Fruit fly (Drosophila melanogaster) whole organism, embryonic: Measurements from ENCODE around the gene amn.

Experiments used
- B-H2 ChIP-seq: fragments of 200-800 bp; sonication (Bioruptor generic); optimal IDR thresholded peaks from 2 replicates; lab custom pipeline; 2018; ENCODE audit warnings: missing biosample characterization, mild to moderate bottlenecking, missing genetic modification characterization
- C15 ChIP-seq: fragments of 200-800 bp; sonication (Bioruptor generic); IDR thresholded peaks from 3 replicates; pipeline ENCODE4 v1.3.6; 2022; ENCODE audit warnings: missing biosample characterization, missing genetic modification characterization
- CG10959 ChIP-seq: fragments of 200-800 bp; sonication (Bioruptor generic); IDR thresholded peaks from 2 replicates; pipeline ENCODE4 v1.3.6; 2022; ENCODE audit warnings: missing biosample characterization, missing genetic modification characterization
- CG12769 ChIP-seq: fragments of 200-800 bp; sonication (Bioruptor generic); optimal IDR thresholded peaks from 2 replicates; lab custom pipeline; 2019; ENCODE audit warnings: missing biosample characterization, mild to moderate bottlenecking, missing genetic modification characterization, moderate library complexity
- CG1529 ChIP-seq: fragments of 200-800 bp; sonication (Bioruptor generic); optimal IDR thresholded peaks from 3 replicates; lab custom pipeline; 2018; ENCODE audit warnings: missing biosample characterization, missing genetic modification characterization
- CG15696 ChIP-seq: fragments of 200-800 bp; sonication (Bioruptor generic); optimal IDR thresholded peaks from 2 replicates; lab custom pipeline; 2019; ENCODE audit warnings: missing biosample characterization, mild to moderate bottlenecking, missing genetic modification characterization, moderate library complexity
- CG16779 ChIP-seq: fragments of 200-800 bp; sonication (Bioruptor generic); IDR thresholded peaks from 2 replicates; pipeline ENCODE4 v1.3.6; 2022; ENCODE audit warnings: missing biosample characterization, missing genetic modification characterization
- CG16813 ChIP-seq: fragments of 200-800 bp; sonication (Bioruptor generic); IDR thresholded peaks from 3 replicates; pipeline ENCODE4 v1.3.6; 2022; ENCODE audit warnings: missing biosample characterization, missing genetic modification characterization; ENCODE audit not compliant: partially characterized antibody
- CG17361 ChIP-seq: fragments of 200-800 bp; sonication (Bioruptor generic); IDR thresholded peaks from 3 replicates; pipeline ENCODE4 v1.3.6; 2022; ENCODE audit warnings: missing biosample characterization, missing genetic modification characterization
- CG1792 ChIP-seq: fragments of 200-800 bp; sonication (Bioruptor generic); optimal IDR thresholded peaks from 2 replicates; lab custom pipeline; 2016; ENCODE audit warnings: missing biosample characterization, missing genetic modification characterization
- CG18476 ChIP-seq: fragments of 200-800 bp; sonication (Bioruptor generic); optimal IDR thresholded peaks from 2 replicates; lab custom pipeline; 2016; ENCODE audit warnings: missing biosample characterization, mild to moderate bottlenecking, missing genetic modification characterization
- CG3065 ChIP-seq: fragments of 200-800 bp; sonication (Bioruptor generic); optimal IDR thresholded peaks from 2 replicates; lab custom pipeline; 2016; ENCODE audit warnings: missing biosample characterization, missing genetic modification characterization
- CG31224 ChIP-seq: fragments of 200-800 bp; sonication (Bioruptor generic); IDR thresholded peaks from 2 replicates; pipeline ENCODE4 v1.3.6; 2022; ENCODE audit warnings: missing biosample characterization, missing genetic modification characterization
- CG3163 ChIP-seq: fragments of 200-800 bp; sonication (Bioruptor generic); optimal IDR thresholded peaks from 3 replicates; lab custom pipeline; 2016; ENCODE audit warnings: missing biosample characterization, missing genetic modification characterization
- CG34224 ChIP-seq: fragments of 200-800 bp; sonication (Bioruptor generic); IDR thresholded peaks from 3 replicates; pipeline ENCODE4 v1.3.6; 2022; ENCODE audit warnings: missing biosample characterization, missing genetic modification characterization; ENCODE audit not compliant: partially characterized antibody
- CG4707 ChIP-seq: fragments of 200-800 bp; sonication (Bioruptor generic); optimal IDR thresholded peaks from 2 replicates; lab custom pipeline; 2018; ENCODE audit warnings: missing biosample characterization, mild to moderate bottlenecking, missing genetic modification characterization, moderate library complexity
- CG5180 ChIP-seq: fragments of 200-800 bp; sonication (Bioruptor generic); optimal IDR thresholded peaks from 3 replicates; lab custom pipeline; 2017; ENCODE audit warnings: missing biosample characterization, missing genetic modification characterization, mild to moderate bottlenecking, moderate library complexity, missing genetic modification reagents
- CG6254 ChIP-seq: fragments of 200-800 bp; sonication (Bioruptor generic); optimal IDR thresholded peaks from 3 replicates; lab custom pipeline; 2017; ENCODE audit warnings: mild to moderate bottlenecking, missing biosample characterization, missing genetic modification reagents, missing genetic modification characterization
- CG6854 ChIP-seq: fragments of 200-800 bp; sonication (Bioruptor generic); optimal IDR thresholded peaks from 3 replicates; lab custom pipeline; 2017; ENCODE audit warnings: missing biosample characterization, mild to moderate bottlenecking, missing genetic modification characterization
- CG8281 ChIP-seq: fragments of 200-800 bp; sonication (Bioruptor generic); optimal IDR thresholded peaks from 2 replicates; lab custom pipeline; 2018; ENCODE audit warnings: missing biosample characterization, mild to moderate bottlenecking, missing genetic modification characterization, moderate library complexity
- CG8924 ChIP-seq: fragments of 200-800 bp; optimal IDR thresholded peaks from 3 replicates; lab custom pipeline; 2019; ENCODE audit warnings: missing biosample characterization, mild to moderate bottlenecking, missing genetic modification characterization, moderate library complexity
- CTCF ChIP-seq: fragments of 200-800 bp; sonication (Bioruptor generic); optimal IDR thresholded peaks from 2 replicates; lab custom pipeline; 2017; ENCODE audit warnings: missing biosample characterization, mild to moderate bottlenecking, missing genetic modification characterization, moderate library complexity
- Camta ChIP-seq: fragments of 200-800 bp; sonication (Bioruptor generic); optimal IDR thresholded peaks from 2 replicates; lab custom pipeline; 2016; ENCODE audit warnings: missing biosample characterization, missing genetic modification characterization
- CoRest ChIP-seq: fragments of 200-800 bp; sonication (Bioruptor generic); optimal IDR thresholded peaks from 3 replicates; lab custom pipeline; 2018; ENCODE audit warnings: missing biosample characterization, mild to moderate bottlenecking, missing genetic modification characterization, moderate library complexity
- E2f1 ChIP-seq: fragments of 200-800 bp; sonication (Bioruptor generic); IDR thresholded peaks from 2 replicates; pipeline ENCODE4 v1.3.6; 2022; ENCODE audit warnings: missing biosample characterization, missing genetic modification characterization
- H2.0 ChIP-seq: fragments of 200-800 bp; sonication (Bioruptor generic); IDR thresholded peaks from 2 replicates; pipeline ENCODE4 v1.3.6; 2022; ENCODE audit warnings: missing biosample characterization, missing genetic modification characterization
- Jarid2 ChIP-seq: fragments of 200-800 bp; sonication (Bioruptor generic); optimal IDR thresholded peaks from 3 replicates; lab custom pipeline; 2017; ENCODE audit warnings: mild to moderate bottlenecking, missing biosample characterization, missing genetic modification reagents, missing genetic modification characterization
- MBD-R2 ChIP-seq: fragments of 200-800 bp; sonication (Bioruptor generic); IDR thresholded peaks from 2 replicates; pipeline ENCODE4 v1.3.6; 2022; ENCODE audit warnings: missing biosample characterization, missing genetic modification characterization
- MESR4 ChIP-seq: fragments of 200-800 bp; sonication (Bioruptor generic); optimal IDR thresholded peaks from 2 replicates; lab custom pipeline; 2018; ENCODE audit warnings: missing biosample characterization, mild to moderate bottlenecking, missing genetic modification characterization, moderate library complexity
- Nf-YA ChIP-seq: fragments of 200-800 bp; sonication (Bioruptor generic); IDR thresholded peaks from 2 replicates; pipeline ENCODE4 v1.3.6; 2022; ENCODE audit warnings: missing biosample characterization, missing genetic modification characterization
- Ptx1 ChIP-seq: fragments of 200-800 bp; sonication (Bioruptor generic); IDR thresholded peaks from 2 replicates; pipeline ENCODE4 v1.3.6; 2022; ENCODE audit warnings: missing biosample characterization, missing genetic modification characterization
- Rfx ChIP-seq: fragments of 200-800 bp; sonication (Bioruptor generic); IDR thresholded peaks from 2 replicates; pipeline ENCODE4 v1.3.6; 2022; ENCODE audit warnings: missing biosample characterization, missing genetic modification characterization
- Side ChIP-seq: fragments of 200-800 bp; sonication (Bioruptor generic); optimal IDR thresholded peaks from 2 replicates; lab custom pipeline; 2016; ENCODE audit warnings: missing biosample characterization, missing genetic modification characterization
- Six4 ChIP-seq: fragments of 200-800 bp; sonication (Bioruptor generic); optimal IDR thresholded peaks from 2 replicates; lab custom pipeline; 2016; ENCODE audit warnings: missing biosample characterization, missing genetic modification characterization
- YL-1 ChIP-seq: fragments of 200-800 bp; sonication (Bioruptor generic); optimal IDR thresholded peaks from 3 replicates; lab custom pipeline; 2017; ENCODE audit warnings: missing biosample characterization, mild to moderate bottlenecking, missing genetic modification characterization
- bbx ChIP-seq: fragments of 200-800 bp; sonication (Bioruptor generic); IDR thresholded peaks from 2 replicates; pipeline ENCODE4 v1.3.6; 2022; ENCODE audit warnings: missing biosample characterization, missing genetic modification characterization; ENCODE audit not compliant: partially characterized antibody
- cato ChIP-seq: fragments of 200-800 bp; sonication (Bioruptor generic); optimal IDR thresholded peaks from 2 replicates; lab custom pipeline; 2016; ENCODE audit warnings: missing biosample characterization, missing genetic modification characterization, borderline replicate concordance
- crol ChIP-seq: fragments of 200-800 bp; sonication (Bioruptor generic); IDR thresholded peaks from 2 replicates; pipeline ENCODE4 v1.3.6; 2022; ENCODE audit warnings: missing biosample characterization, missing genetic modification characterization
- exex ChIP-seq: fragments of 200-800 bp; sonication (Bioruptor generic); optimal IDR thresholded peaks from 4 replicates; lab custom pipeline; 2018; ENCODE audit warnings: missing biosample characterization, mild to moderate bottlenecking, missing genetic modification characterization, moderate library complexity
- gcm ChIP-seq: fragments of 200-800 bp; sonication (Bioruptor generic); optimal IDR thresholded peaks from 2 replicates; lab custom pipeline; 2019; ENCODE audit warnings: missing biosample characterization, mild to moderate bottlenecking, missing genetic modification characterization, moderate library complexity
- gem ChIP-seq: fragments of 200-800 bp; sonication (Bioruptor generic); optimal IDR thresholded peaks from 2 replicates; lab custom pipeline; 2019; ENCODE audit warnings: missing biosample characterization, mild to moderate bottlenecking, missing genetic modification characterization, moderate library complexity
- gro ChIP-seq: fragments of 200-800 bp; sonication (Bioruptor generic); optimal IDR thresholded peaks from 2 replicates; lab custom pipeline; 2016; ENCODE audit warnings: missing biosample characterization, missing genetic modification characterization
- gsb ChIP-seq: fragments of 200-800 bp; sonication (Bioruptor generic); IDR thresholded peaks from 2 replicates; pipeline ENCODE4 v1.3.6; 2022; ENCODE audit warnings: missing biosample characterization, missing genetic modification characterization
- gt ChIP-seq: fragments of 200-800 bp; sonication (Bioruptor generic); IDR thresholded peaks from 2 replicates; pipeline ENCODE4 v1.3.6; 2022; ENCODE audit warnings: missing biosample characterization, missing genetic modification characterization
- nau ChIP-seq: fragments of 200-800 bp; sonication (Bioruptor generic); optimal IDR thresholded peaks from 3 replicates; lab custom pipeline; 2017; ENCODE audit warnings: missing biosample characterization, mild to moderate bottlenecking, missing genetic modification characterization, missing genetic modification reagents
- pita ChIP-seq: fragments of 200-800 bp; sonication (Bioruptor generic); optimal IDR thresholded peaks from 2 replicates; lab custom pipeline; 2017; ENCODE audit warnings: missing biosample characterization, mild to moderate bottlenecking, missing genetic modification characterization
- pros ChIP-seq: fragments of 200-800 bp; sonication (Bioruptor generic); optimal IDR thresholded peaks from 3 replicates; lab custom pipeline; 2019; ENCODE audit warnings: missing biosample characterization, mild to moderate bottlenecking, missing genetic modification characterization, moderate library complexity
- psq ChIP-seq: fragments of 200-800 bp; sonication (Bioruptor generic); optimal IDR thresholded peaks from 2 replicates; lab custom pipeline; 2017; ENCODE audit warnings: missing biosample characterization, missing genetic modification characterization
- sqz ChIP-seq: fragments of 200-800 bp; sonication (Bioruptor generic); optimal IDR thresholded peaks from 3 replicates; lab custom pipeline; 2018; ENCODE audit warnings: missing biosample characterization, mild to moderate bottlenecking, missing genetic modification characterization
- toy ChIP-seq: fragments of 200-800 bp; sonication (Bioruptor generic); IDR thresholded peaks from 2 replicates; pipeline ENCODE4 v1.3.6; 2022; ENCODE audit warnings: missing biosample characterization, missing genetic modification characterization

amn gene

DNA sequence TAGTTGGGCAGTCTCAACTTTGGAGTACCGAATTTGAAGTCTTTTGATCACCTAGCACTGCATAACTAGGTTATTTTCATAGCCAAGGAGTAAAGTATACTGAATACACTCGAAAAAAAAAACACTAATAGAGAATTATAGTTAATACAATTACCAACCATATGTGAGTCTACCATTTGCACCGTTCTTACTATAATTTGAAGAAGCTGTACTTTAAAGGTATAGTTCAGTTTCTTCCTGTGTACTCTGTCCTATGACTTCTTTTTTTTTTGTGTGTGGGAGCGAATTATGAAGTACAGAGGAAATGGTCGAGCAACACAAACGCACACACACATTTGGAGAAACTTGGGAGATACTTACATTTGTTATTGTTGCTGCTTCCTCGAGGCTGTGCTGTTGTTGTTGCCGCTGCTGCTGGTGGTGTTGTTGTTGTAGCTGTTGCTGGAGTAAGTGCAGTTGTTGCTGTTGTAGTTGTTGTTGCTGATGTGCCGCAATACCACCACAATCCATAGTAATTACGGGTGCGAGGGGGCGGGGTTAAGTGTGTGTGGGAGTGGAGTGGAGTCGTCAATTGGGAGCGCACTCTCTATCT lies 39.3 kb downstream of the amn start (continued):
- TF ChIP-seq cato (GFP tag; lab: Kevin White, UChicago), result peak; percentile 87
- peak; percentile 62 for TF ChIP-seq psq
- TF ChIP-seq pros (GFP tag; lab: Kevin White, UChicago), result no peak
- TF ChIP-seq H2.0 (GFP tag; lab: Robert Waterston, UW), result peak; percentile 85
- peak; percentile 68 for TF ChIP-seq CG8924 (tag; lab: Kevin White, UChicago)
- peak; percentile 90 for TF ChIP-seq CG3065
- TF ChIP-seq CG18476 (GFP tag; lab: Kevin White, UChicago), result peak; percentile 76
- peak; percentile 92 for TF ChIP-seq Six4 (GFP tag; lab: Kevin White, UChicago)
- peak; percentile 76 for TF ChIP-seq CG1792 (GFP tag; lab: Kevin White, UChicago)
- peak; percentile 54 for TF ChIP-seq YL-1 (GFP tag; lab: Kevin White, UChicago)
- peak; percentile 92 for TF ChIP-seq CG15696 (tag; lab: Kevin White, UChicago)
- TF ChIP-seq CG6854 (GFP tag; lab: Kevin White, UChicago), result peak; percentile 51
- no peak for TF ChIP-seq CG16813 (GFP tag; lab: Robert Waterston, UW)
- peak; percentile 34 for TF ChIP-seq MESR4 (GFP tag; lab: Kevin White, UChicago)
- TF ChIP-seq CG1529, result peak; percentile 88
- TF ChIP-seq Jarid2 (GFP tag; lab: Kevin White, UChicago), result peak; percentile 47
- TF ChIP-seq MBD-R2 (GFP tag; lab: Robert Waterston, UW), result peak; percentile 31; the same call in 1 of the 2 replicates
- peak; percentile 45 for TF ChIP-seq gro (GFP tag; lab: Kevin White, UChicago)
- TF ChIP-seq gcm (GFP tag; lab: Kevin White, UChicago), result peak; percentile 91
- peak; percentile 74 for TF ChIP-seq CG3163 (GFP tag; lab: Kevin White, UChicago)
- TF ChIP-seq B-H2 (GFP tag; lab: Kevin White, UChicago), result no peak
- peak; percentile 86 for TF ChIP-seq CG4707 (GFP tag; lab: Kevin White, UChicago)
- TF ChIP-seq C15 (GFP tag; lab: Robert Waterston, UW), result no peak; the same call in 2 of the 3 replicates
- peak; percentile 64 for TF ChIP-seq CG31224 (GFP tag; lab: Robert Waterston, UW)
- peak; percentile 91 for TF ChIP-seq Camta (GFP tag; lab: Kevin White, UChicago)
- TF ChIP-seq bbx (GFP tag; lab: Robert Waterston, UW), result no peak
- TF ChIP-seq CG6254 (GFP tag; lab: Kevin White, UChicago), result peak; percentile 90
- peak; percentile 87 for TF ChIP-seq Side (GFP tag; lab: Kevin White, UChicago)
- TF ChIP-seq crol (GFP tag; lab: Robert Waterston, UW), result peak; percentile 64
- peak; percentile 70 for TF ChIP-seq CG8281
- TF ChIP-seq Nf-YA (GFP tag; lab: Robert Waterston, UW), result peak; percentile 71
- peak; percentile 88 for TF ChIP-seq E2f1 (GFP tag; lab: Robert Waterston, UW)
- no peak for TF ChIP-seq nau
- TF ChIP-seq CG34224, result no peak
- TF ChIP-seq Ptx1 (GFP tag; lab: Robert Waterston, UW), result peak; percentile 86
- no peak for TF ChIP-seq pita (GFP tag; lab: Kevin White, UChicago)
- no peak for TF ChIP-seq CG12769 (tag; lab: Kevin White, UChicago)
- peak; percentile 89 for TF ChIP-seq CoRest (tag; lab: Kevin White, UChicago)
- peak; percentile 73 for TF ChIP-seq sqz
- no peak for TF ChIP-seq exex (tag; lab: Kevin White, UChicago)
- TF ChIP-seq gt (GFP tag; lab: Robert Waterston, UW), result peak; percentile 71; the same call in 1 of the 2 replicates
- peak; percentile 26 for TF ChIP-seq CTCF (GFP tag; lab: Kevin White, UChicago)
- TF ChIP-seq CG5180 (GFP tag; lab: Kevin White, UChicago), result peak; percentile 62
- TF ChIP-seq CG16779 (GFP tag; lab: Robert Waterston, UW), result 0 out of 2 replicates have a peak, but pooled peaks have one; percentile 42
- 0 out of 2 replicates have a peak, but pooled peaks have one; percentile 39 for TF ChIP-seq toy (GFP tag; lab: Robert Waterston, UW)
- TF ChIP-seq CG10959 (GFP tag; lab: Robert Waterston, UW), result peak; percentile 94
- 0 out of 2 replicates have a peak, but pooled peaks have one; percentile 22 for TF ChIP-seq gsb (GFP tag; lab: Robert Waterston, UW)
- peak; percentile 94 for TF ChIP-seq CG17361
- peak; percentile 97 for TF ChIP-seq gem (tag; lab: Kevin White, UChicago)
- TF ChIP-seq Rfx (GFP tag; lab: Robert Waterston, UW), result peak; percentile 71
